Fruit fly (Drosophila melanogaster): ENCODE measurements around the gene Prosbeta2R1.
A peak's percentile ranks its signal among the peaks of the same experiment; 100 is the strongest.

Gene Prosbeta2R1

DNA sequence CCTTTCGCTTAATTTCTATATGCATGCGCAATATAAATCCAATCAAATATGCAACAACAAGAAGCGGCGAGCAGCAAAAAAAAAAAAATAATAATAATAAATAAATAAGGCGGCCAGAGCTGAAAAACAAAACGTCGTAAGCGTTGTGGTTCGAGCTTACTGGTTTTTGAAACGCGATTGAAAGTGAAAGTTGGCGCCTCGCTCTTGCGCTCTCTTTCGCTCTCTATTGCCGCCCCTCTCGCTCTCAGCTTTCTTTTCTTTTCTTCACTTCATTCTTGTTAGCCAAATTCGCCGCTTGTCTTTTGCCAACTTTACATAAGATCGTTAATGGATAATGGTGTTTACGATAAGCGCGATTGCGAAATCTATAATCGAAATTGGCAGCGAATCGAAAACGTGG, 36.3 kb upstream of the Prosbeta2R1 start:
- TF ChIP-seq CG16779 (GFP tag; IDR thresholded peaks at IDR 0.05): no peak
- TF ChIP-seq CG9817 (tag; optimal IDR thresholded peaks at IDR 0.05): no peak
- no peak for TF ChIP-seq dmrt11E (tag; optimal IDR thresholded peaks at IDR 0.05)
- peak in 1 of 2 experiments; percentile 48 for TF ChIP-seq Trl (optimal IDR thresholded peaks at IDR 0.05)
- no peak for TF ChIP-seq Trl (GFP tag; optimal IDR thresholded peaks at IDR 0.05)
- TF ChIP-seq CG10431 (GFP tag; optimal IDR thresholded peaks at IDR 0.05): peak; percentile 38
- peak; percentile 98 for TF ChIP-seq Blimp-1 (GFP tag; optimal IDR thresholded peaks at IDR 0.05)

DNA sequence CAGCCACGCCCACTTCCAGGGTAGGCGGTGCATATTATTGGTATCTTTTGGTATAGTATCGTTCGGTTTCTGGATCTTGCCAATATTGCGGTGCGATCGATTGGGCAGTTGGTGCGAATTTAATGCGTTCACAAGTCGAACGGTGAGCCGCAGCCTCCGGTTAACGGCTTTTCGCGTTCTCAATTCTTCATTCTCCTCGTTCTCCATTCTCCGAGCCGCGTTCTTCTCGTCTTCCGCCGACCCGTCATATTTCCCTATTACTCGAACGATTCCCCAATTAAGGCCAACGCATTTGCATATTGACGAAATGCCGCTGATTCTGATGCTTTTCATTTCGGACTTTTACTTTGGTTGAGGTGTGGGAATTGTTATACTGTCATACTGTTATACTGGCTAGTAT, 32.2 kb upstream of the Prosbeta2R1 start, which contains the start of gene CG42264:
CG42264 (minus strand) TSS at position 101 of the 400 bp plus-strand sequence.
- TF ChIP-seq lmd (GFP tag; IDR thresholded peaks at IDR 0.05) (no peak), aop (GFP tag; IDR thresholded peaks at IDR 0.05) (no peak), sisA (GFP tag; IDR thresholded peaks at IDR 0.05) (no peak), disco-r (GFP tag; optimal IDR thresholded peaks at IDR 0.05) (no peak), CG11695 (GFP tag; IDR thresholded peaks at IDR 0.05) (no peak), vvl (GFP tag; IDR thresholded peaks at IDR 0.05) (peak; percentile 22; the same call in 1 of the 2 replicates), prd (optimal IDR thresholded peaks at IDR 0.05) (no peak), prd (GFP tag; IDR thresholded peaks at IDR 0.05) (no peak), CG8281 (tag; optimal IDR thresholded peaks at IDR 0.05) (peak; percentile 40), CG1792 (GFP tag; optimal IDR thresholded peaks at IDR 0.05) (no peak), maf-S (GFP tag; optimal IDR thresholded peaks at IDR 0.05) (no peak)

DNA sequence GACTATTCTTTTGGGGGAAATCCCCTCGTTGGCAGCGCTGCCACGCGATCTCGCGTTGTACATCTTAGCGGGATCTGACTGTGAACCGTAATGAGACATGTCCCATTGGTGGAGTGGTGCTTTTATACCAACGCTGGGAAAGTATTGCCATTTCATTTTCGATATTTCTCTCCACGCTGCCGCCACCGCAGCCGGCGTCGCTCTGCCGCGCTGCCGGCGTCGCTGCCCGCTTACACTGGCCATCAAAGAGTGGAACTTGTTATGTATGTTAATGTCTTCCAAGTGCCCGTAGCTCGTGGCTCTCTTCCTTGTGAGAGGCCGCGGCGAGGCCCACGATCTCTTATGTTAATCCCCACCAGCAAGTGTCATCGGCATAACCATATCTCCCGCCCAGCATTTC, 27.2 kb upstream of the Prosbeta2R1 start, which contains the start of gene CG3108:
CG3108 (minus strand) TSS at position 101 of the 400 bp plus-strand sequence.
- TF ChIP-seq dmrt99B (tag; optimal IDR thresholded peaks at IDR 0.05): no peak
- no peak for TF ChIP-seq Blimp-1 (GFP tag; optimal IDR thresholded peaks at IDR 0.05)
- TF ChIP-seq HLHmδ (GFP tag; optimal IDR thresholded peaks at IDR 0.05): no peak
- no peak for TF ChIP-seq gro (GFP tag; optimal IDR thresholded peaks at IDR 0.05)
- TF ChIP-seq CG17912 (GFP tag; optimal IDR thresholded peaks at IDR 0.05): no peak
- no peak for TF ChIP-seq CG13424 (tag; optimal IDR thresholded peaks at IDR 0.05)

DNA sequence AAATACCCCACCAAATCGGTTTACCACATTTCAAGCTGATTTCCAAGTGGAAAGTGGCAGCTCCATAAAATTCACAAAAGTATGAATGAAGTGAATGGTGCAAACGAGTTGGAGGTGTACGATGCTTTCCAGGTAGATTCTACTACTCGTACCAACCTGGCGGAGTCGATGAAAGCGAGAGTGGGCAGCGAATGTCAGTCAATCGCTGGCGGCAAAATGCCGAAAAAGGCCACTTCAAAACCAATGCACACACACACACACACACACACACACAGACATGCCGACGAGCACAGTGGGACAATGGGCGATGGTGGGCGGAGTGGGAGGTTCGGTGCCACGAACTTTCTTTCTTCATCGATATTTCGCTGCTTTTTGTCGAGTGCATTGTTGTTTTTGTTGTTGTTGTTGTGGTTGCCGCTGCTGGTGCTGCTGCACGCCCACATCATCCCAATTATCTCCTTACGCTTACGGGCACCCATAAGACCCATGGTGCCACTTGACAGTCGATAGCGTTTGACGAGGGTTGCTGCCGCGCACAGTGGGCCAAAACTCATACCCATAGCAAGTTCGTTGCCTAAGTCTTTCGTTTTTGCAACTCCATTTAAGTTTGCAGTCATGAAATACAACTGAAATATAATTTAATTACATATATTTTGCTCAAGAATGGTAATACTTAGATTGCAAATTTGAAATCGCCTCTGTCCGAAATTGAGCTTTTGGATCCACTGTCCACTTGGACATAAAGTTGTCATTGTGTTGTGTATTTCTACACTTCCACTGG, 25.3 kb upstream of the Prosbeta2R1 start:
- TF ChIP-seq CG32532 (GFP tag; IDR thresholded peaks at IDR 0.05) (no peak), CG6254 (GFP tag; optimal IDR thresholded peaks at IDR 0.05) (peak; percentile 30), sna (GFP tag; IDR thresholded peaks at IDR 0.05; ENCODE audit: partially characterized antibody) (no peak), Gug (GFP tag; IDR thresholded peaks at IDR 0.05) (0 out of 4 replicates have a peak, but pooled peaks have one; percentile 19), eve (GFP tag; optimal IDR thresholded peaks at IDR 0.05) (no peak), CG2116 (GFP tag; optimal IDR thresholded peaks at IDR 0.05) (no peak), HLH3B (GFP tag; IDR thresholded peaks at IDR 0.05) (peak; percentile 45), CG18619 (GFP tag; optimal IDR thresholded peaks at IDR 0.05) (no peak), sima (GFP tag; optimal IDR thresholded peaks at IDR 0.05) (no peak), chm (GFP tag; IDR thresholded peaks at IDR 0.05) (no peak), CG1792 (GFP tag; optimal IDR thresholded peaks at IDR 0.05) (no peak), odd (GFP tag; optimal IDR thresholded peaks at IDR 0.05) (no peak), kah (GFP tag; optimal IDR thresholded peaks at IDR 0.05) (no peak), danr (GFP tag; IDR thresholded peaks at IDR 0.05) (no peak), CG13624 (GFP tag; optimal IDR thresholded peaks at IDR 0.05) (no peak), oc (tag; optimal IDR thresholded peaks at IDR 0.05) (peak; percentile 61), CG9727 (GFP tag; optimal IDR thresholded peaks at IDR 0.05) (peak; percentile 9), CG2199 (GFP tag; IDR thresholded peaks at IDR 0.05) (no peak), Dek (tag; optimal IDR thresholded peaks at IDR 0.05) (no peak), Kr (GFP tag; optimal IDR thresholded peaks at IDR 0.05) (no peak), ftz-f1 (GFP tag; optimal IDR thresholded peaks at IDR 0.05) (no peak), nmo (GFP tag; optimal IDR thresholded peaks at IDR 0.05) (peak; percentile 57), Eip74EF (GFP tag; optimal IDR thresholded peaks at IDR 0.05) (peak in 1 of 2 experiments; percentile 13), CG12659 (GFP tag; optimal IDR thresholded peaks at IDR 0.05) (peak; percentile 14)
